Worm (Caenorhabditis elegans): ENCODE results near the gene T26G10.1.

DNA sequence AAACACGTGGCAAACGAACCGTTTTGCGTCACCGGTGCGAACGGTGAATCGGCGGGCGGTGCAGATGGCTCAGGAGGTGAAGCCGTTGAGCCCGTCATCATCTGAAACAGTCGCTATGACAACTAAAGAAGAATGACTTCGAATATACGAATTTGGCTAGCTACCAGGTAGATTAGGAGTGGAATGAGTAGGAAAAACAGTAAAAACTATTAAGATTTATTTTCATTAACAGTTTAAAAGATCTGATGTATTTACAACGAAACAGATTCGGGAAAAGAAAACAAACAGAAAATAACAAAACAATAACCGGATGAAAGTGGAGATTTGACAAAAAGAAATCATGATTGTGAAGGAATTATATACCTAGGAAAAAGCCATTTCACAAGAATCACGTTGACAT, 47.5 kb upstream of the T26G10.1 start, which contains the start of gene F54C8.7:
- no peak for TF ChIP-seq flt-1 (GFP tag; IDR thresholded peaks at IDR 0.05)
- no peak for TF ChIP-seq cog-1 (tag; optimal IDR thresholded peaks at IDR 0.05)
- no peak for TF ChIP-seq tab-1 (GFP tag; IDR thresholded peaks at IDR 0.05)

Data from whole organism, midembryonic.